Worm (Caenorhabditis elegans) whole organism, L4 larva: Measurements from ENCODE around the gene rpy-1.

Experiments
- F37D6.2 ChIP-seq: sonication (generic microtip); optimal IDR thresholded peaks from 2 replicates; lab custom pipeline; 2016; ENCODE audit warnings: mild to moderate bottlenecking, missing genetic modification characterization, missing compliant biosample characterization
- Y105C5A.15 ChIP-seq: fragments of 200-800 bp; sonication (Bioruptor generic); IDR thresholded peaks from 2 replicates; pipeline ENCODE4 v1.3.6; 2022; ENCODE audit warnings: missing genetic modification characterization, missing compliant biosample characterization
- Y5F2A.4 ChIP-seq: fragments of 200-800 bp; sonication (Bioruptor generic); optimal IDR thresholded peaks from 2 replicates; lab custom pipeline; 2018; ENCODE audit warnings: mild to moderate bottlenecking, missing genetic modification characterization, missing compliant biosample characterization
- Y75B8A.6 ChIP-seq: fragments of 200-800 bp; sonication (Bioruptor generic); IDR thresholded peaks from 2 replicates; pipeline ENCODE4 v1.3.6; 2022; ENCODE audit warnings: missing genetic modification reagents, missing genetic modification characterization, missing compliant biosample characterization
- ZK337.2 ChIP-seq: fragments of 200-800 bp; sonication (Bioruptor generic); IDR thresholded peaks from 2 replicates; pipeline ENCODE4 v1.3.6; 2022; ENCODE audit warnings: missing genetic modification reagents, missing genetic modification characterization, missing compliant biosample characterization
- aha-1 ChIP-seq: fragments of 150-350 bp; peaks from one replicate; lab custom pipeline; 2014; ENCODE audit warnings: missing biosample characterization, missing genetic modification characterization
- ceh-20 ChIP-seq: fragments of 200-800 bp; sonication (Bioruptor generic); IDR thresholded peaks from 2 replicates; pipeline ENCODE4 v1.3.6; 2022; ENCODE audit warnings: missing genetic modification reagents, missing genetic modification characterization, missing compliant biosample characterization
- ceh-62 ChIP-seq: sonication (generic microtip); optimal IDR thresholded peaks from 2 replicates; lab custom pipeline; 2017; ENCODE audit warnings: missing biosample characterization, missing genetic modification characterization
- ctbp-1 ChIP-seq: fragments of 200-800 bp; sonication (Bioruptor generic); IDR thresholded peaks from 2 replicates; pipeline ENCODE4 v1.3.6; 2022; ENCODE audit warnings: missing genetic modification reagents, missing genetic modification characterization, missing compliant biosample characterization
- daf-16 ChIP-seq, 3 experiments: sonication (generic microtip); optimal IDR thresholded peaks; 2 replicates each; lab custom pipeline; 2016 to 2017; ENCODE audit warnings: missing genetic modification characterization in 3 of 3, missing genetic modification reagents in 3 of 3, mild to moderate bottlenecking in 2 of 3, missing compliant biosample characterization in 2 of 3, missing biosample characterization in 1 of 3, moderate library complexity in 1 of 3
- daf-19 ChIP-seq: fragments of 200-800 bp; sonication (Bioruptor generic); conservative IDR thresholded peaks from 2 replicates; pipeline ENCODE4 v1.3.6; 2022; ENCODE audit warnings: missing genetic modification characterization, missing compliant biosample characterization
- dmd-8 ChIP-seq: fragments of 200-800 bp; sonication (Bioruptor generic); IDR thresholded peaks from 2 replicates; pipeline ENCODE4 v1.3.6; 2022; ENCODE audit warnings: missing genetic modification characterization, missing compliant biosample characterization
- dpl-1 ChIP-seq: fragments of 150-350 bp; optimal IDR thresholded peaks from 2 replicates; lab custom pipeline; 2014; ENCODE audit warnings: missing biosample characterization, missing genetic modification reagents, missing genetic modification characterization
- gei-8 ChIP-seq: fragments of 200-800 bp; sonication (Bioruptor generic); optimal IDR thresholded peaks from 2 replicates; lab custom pipeline; 2018; ENCODE audit warnings: mild to moderate bottlenecking, missing genetic modification characterization, missing compliant biosample characterization
- hif-1 ChIP-seq, 2 experiments: sonication (generic microtip); optimal IDR thresholded peaks; 2 replicates each; lab custom pipeline; 2016 to 2017; ENCODE audit warnings: missing compliant biosample characterization in 2 of 2, missing genetic modification characterization in 2 of 2, missing genetic modification reagents in 2 of 2, missing genotype in 2 of 2, mild to moderate bottlenecking in 1 of 2
- hlh-11 ChIP-seq: fragments of 200-800 bp; sonication (Bioruptor generic); optimal IDR thresholded peaks from 2 replicates; lab custom pipeline; 2018; ENCODE audit warnings: mild to moderate bottlenecking, missing genetic modification characterization, missing compliant biosample characterization
- hlh-30 ChIP-seq: sonication (generic microtip); optimal IDR thresholded peaks from 2 replicates; lab custom pipeline; 2017; ENCODE audit warnings: antibody characterized with exemption, mild to moderate bottlenecking, missing genetic modification characterization, missing compliant biosample characterization; ENCODE audit not compliant: insufficient read depth
- lim-7 ChIP-seq: fragments of 200-800 bp; sonication (Bioruptor generic); IDR thresholded peaks from 2 replicates; pipeline ENCODE4 v1.3.6; 2022; ENCODE audit warnings: missing genetic modification characterization, missing compliant biosample characterization
- lin-13 ChIP-seq: fragments of 150-350 bp; optimal IDR thresholded peaks from 2 replicates; lab custom pipeline; 2014; ENCODE audit warnings: missing biosample characterization, missing genetic modification reagents, missing genetic modification characterization
- lin-29 ChIP-seq: fragments of 200-800 bp; sonication (Bioruptor generic); IDR thresholded peaks from 2 replicates; pipeline ENCODE4 v1.3.6; 2022; ENCODE audit warnings: missing genetic modification reagents, missing genetic modification characterization, missing compliant biosample characterization
- lin-39 ChIP-seq: fragments of 150-350 bp; optimal IDR thresholded peaks from 2 replicates; lab custom pipeline; 2014; ENCODE audit warnings: missing biosample characterization, missing genetic modification reagents, missing genetic modification characterization
- lir-3 ChIP-seq: sonication (generic microtip); optimal IDR thresholded peaks from 2 replicates; lab custom pipeline; 2016; ENCODE audit warnings: mild to moderate bottlenecking, missing genetic modification characterization, missing compliant biosample characterization
- lsy-2 ChIP-seq, 2 experiments: fragments of 150-350 bp in 1 of 2; sonication (generic microtip) in 1 of 2; optimal IDR thresholded peaks; 2 replicates each; lab custom pipeline; 2014 to 2017; ENCODE audit warnings: missing biosample characterization in 2 of 2, missing genetic modification characterization in 2 of 2
- madf-5 ChIP-seq, 2 experiments: fragments of 200-800 bp; sonication (Bioruptor generic); IDR thresholded peaks; 2 replicates each; pipeline ENCODE4 v1.3.6; 2022; ENCODE audit warnings: missing compliant biosample characterization in 2 of 2, missing genetic modification characterization in 2 of 2
- madf-9 ChIP-seq: fragments of 200-800 bp; sonication (Bioruptor generic); conservative IDR thresholded peaks from 2 replicates; pipeline ENCODE4 v1.3.6; 2022; ENCODE audit warnings: missing genetic modification reagents, missing genetic modification characterization, missing compliant biosample characterization
- mep-1 ChIP-seq: fragments of 150-350 bp; sonication (generic microtip); optimal IDR thresholded peaks from 3 replicates; lab custom pipeline; 2014; ENCODE audit warnings: missing biosample characterization, missing genetic modification characterization
- mxl-3 ChIP-seq: fragments of 200-800 bp; sonication (Bioruptor generic); optimal IDR thresholded peaks from 2 replicates; lab custom pipeline; 2018; ENCODE audit warnings: mild to moderate bottlenecking, missing genetic modification characterization, missing compliant biosample characterization
- nhr-10 ChIP-seq: fragments of 150-350 bp; optimal IDR thresholded peaks from 2 replicates; lab custom pipeline; 2014; ENCODE audit warnings: missing biosample characterization, missing genetic modification characterization
- nhr-102 ChIP-seq: sonication (generic microtip); optimal IDR thresholded peaks from 2 replicates; lab custom pipeline; 2016; ENCODE audit warnings: mild to moderate bottlenecking, missing genetic modification characterization, moderate library complexity, missing compliant biosample characterization
- nhr-11 ChIP-seq: fragments of 150-350 bp; optimal IDR thresholded peaks from 2 replicates; lab custom pipeline; 2014; ENCODE audit warnings: missing biosample characterization, missing genetic modification characterization
- nhr-25 ChIP-seq: sonication (generic microtip); optimal IDR thresholded peaks from 2 replicates; lab custom pipeline; 2017; ENCODE audit warnings: missing genetic modification characterization, mild to moderate bottlenecking, missing compliant biosample characterization, antibody characterized with exemption, moderate library complexity, borderline replicate concordance; ENCODE audit not compliant: insufficient read depth
- nhr-6 ChIP-seq: fragments of 150-350 bp; optimal IDR thresholded peaks from 2 replicates; lab custom pipeline; 2014; ENCODE audit warnings: missing biosample characterization, missing genetic modification characterization
- nhr-76 ChIP-seq: fragments of 150-350 bp; optimal IDR thresholded peaks from 2 replicates; lab custom pipeline; 2014; ENCODE audit warnings: missing biosample characterization, missing genetic modification characterization
- php-3 ChIP-seq: fragments of 200-800 bp; sonication (Bioruptor generic); IDR thresholded peaks from 2 replicates; pipeline ENCODE4 v1.3.6; 2022; ENCODE audit warnings: missing genetic modification reagents, missing genetic modification characterization, missing compliant biosample characterization
- pqm-1 ChIP-seq: sonication (generic microtip); optimal IDR thresholded peaks from 2 replicates; lab custom pipeline; 2017; ENCODE audit warnings: missing biosample characterization, missing genetic modification characterization
- snpc-4 ChIP-seq: fragments of 150-350 bp; optimal IDR thresholded peaks from 2 replicates; lab custom pipeline; 2014; ENCODE audit warnings: missing biosample characterization, missing genetic modification characterization
- spr-1 ChIP-seq: sonication (generic microtip); optimal IDR thresholded peaks from 2 replicates; lab custom pipeline; 2016; ENCODE audit warnings: mild to moderate bottlenecking, missing genetic modification characterization, missing compliant biosample characterization
- tra-1 ChIP-seq: fragments of 200-800 bp; sonication (Bioruptor generic); IDR thresholded peaks from 2 replicates; pipeline ENCODE4 v1.3.6; 2022; ENCODE audit warnings: missing genetic modification reagents, missing genetic modification characterization, missing compliant biosample characterization
- unc-39 ChIP-seq: sonication (generic microtip); optimal IDR thresholded peaks from 2 replicates; lab custom pipeline; 2017; ENCODE audit warnings: missing biosample characterization, missing genetic modification characterization
- unc-62 ChIP-seq, 3 experiments: fragments of 150-350 bp in 1 of 3; sonication (generic microtip); optimal IDR thresholded peaks in 2 of 3; peaks in 1 of 3; 1 replicate in 1 of 3; 2 replicates in 2 of 3; lab custom pipeline; 2014 to 2017; ENCODE audit warnings: missing biosample characterization in 3 of 3, missing genetic modification characterization in 3 of 3, missing genetic modification reagents in 3 of 3, missing genotype in 1 of 3

The rpy-1 gene

ce11 chrII:6705593-6706228, at the start of gene rpy-1:
rpy-1 (minus strand) TSS chrII:6705643.
- TF ChIP-seq F37D6.2 (tag; lab: Kevin White, UChicago) (no peak), ceh-20 (GFP tag; lab: Robert Waterston, UW) (0 out of 2 replicates have a peak, but pooled peaks have one; percentile 28), unc-62 (GFP tag; optimal IDR thresholded peaks at IDR 0.05 in 1 of 2; lab: Kevin White, UChicago) (peak in 1 of 2 experiments; percentile 97), unc-62 (tag; optimal IDR thresholded peaks at IDR 0.05; lab: Kevin White, UChicago) (no peak), hlh-30 (tag; lab: Kevin White, UChicago) (peak; percentile 20), lsy-2 (tag; optimal IDR thresholded peaks at IDR 0.05; lab: Kevin White, UChicago) (peak in 1 of 2 experiments; percentile 29), spr-1 (tag; lab: Kevin White, UChicago) (no peak), daf-16 (GFP tag; optimal IDR thresholded peaks at IDR 0.05; lab: Kevin White, UChicago) (peak in 1 of 2 experiments; percentile 87), daf-16 (tag; optimal IDR thresholded peaks at IDR 0.05; lab: Kevin White, UChicago) (no peak), nhr-11 (tag; lab: Kevin White, UChicago) (peak; percentile 43), hlh-11 (peak; percentile 9)
- TF ChIP-seq, all 104 proteins: peak for 7

ce11 chrII:6754671-6755224, 49.3 kb upstream of the rpy-1 start, which contains the start of the genes srx-95 and fis-1:
srx-95 (minus strand) TSS chrII:6754771.
fis-1 (plus strand) TSS chrII:6755174.
- no peak for TF ChIP-seq tra-1 (GFP tag; lab: Robert Waterston, UW)
- no peak for TF ChIP-seq gei-8 (GFP tag; lab: Kevin White, UChicago)
- TF ChIP-seq lir-3 (tag; lab: Kevin White, UChicago) = no peak
- TF ChIP-seq ctbp-1 (GFP tag; lab: Robert Waterston, UW) = no peak
- TF ChIP-seq madf-5 (GFP tag; IDR thresholded peaks at IDR 0.05; lab: Robert Waterston, UW) = no peak
- TF ChIP-seq daf-19 (GFP tag; lab: Robert Waterston, UW) = no peak
- no peak for TF ChIP-seq lsy-2 (tag; optimal IDR thresholded peaks at IDR 0.05; lab: Kevin White, UChicago)
- no peak for TF ChIP-seq ceh-62 (tag; lab: Kevin White, UChicago)
- TF ChIP-seq nhr-6 (tag; lab: Kevin White, UChicago) = no peak
- no peak for TF ChIP-seq nhr-11 (tag; lab: Kevin White, UChicago)
- TF ChIP-seq nhr-102 (tag; lab: Kevin White, UChicago) = no peak
- TF ChIP-seq aha-1 (tag; lab: Kevin White, UChicago) = no peak
- no peak for TF ChIP-seq lim-7 (GFP tag; lab: Robert Waterston, UW)
- no peak for TF ChIP-seq nhr-10 (tag; lab: Kevin White, UChicago)
- no peak for TF ChIP-seq php-3 (GFP tag; lab: Robert Waterston, UW)
- no peak for TF ChIP-seq mep-1 (tag; lab: Kevin White, UChicago)
- TF ChIP-seq pqm-1 (tag; lab: Kevin White, UChicago) = no peak
- no peak for TF ChIP-seq ZK337.2 (GFP tag; lab: Robert Waterston, UW)
- TF ChIP-seq lin-39 (tag; lab: Kevin White, UChicago) = no peak
- TF ChIP-seq, all 104 proteins: peak for 0

ce11 chrII:6752850-6753249, 47.4 kb upstream of the rpy-1 start, which contains the start of gene F41G3.21:
F41G3.21 (minus strand) TSS chrII:6752950.
- TF ChIP-seq nhr-10 (tag; lab: Kevin White, UChicago) (no peak), Y75B8A.6 (GFP tag; lab: Robert Waterston, UW) (no peak), dmd-8 (GFP tag; lab: Robert Waterston, UW) (no peak), madf-9 (GFP tag; lab: Robert Waterston, UW) (no peak), dpl-1 (GFP tag; lab: Kevin White, UChicago) (no peak)
- TF ChIP-seq, all 104 proteins: peak for 0

ce11 chrII:6752027-6752426, 46.6 kb upstream of the rpy-1 start, which contains the start of gene F41G3.19:
F41G3.19 (minus strand) TSS chrII:6752127.
- TF ChIP-seq Y105C5A.15 (GFP tag; lab: Robert Waterston, UW) (no peak), hlh-11 (no peak), hif-1 (tag; optimal IDR thresholded peaks at IDR 0.05; lab: Kevin White, UChicago) (no peak), lin-29 (GFP tag; lab: Robert Waterston, UW) (no peak), nhr-11 (tag; lab: Kevin White, UChicago) (no peak), Y5F2A.4 (GFP tag; lab: Kevin White, UChicago) (no peak), unc-39 (tag; lab: Kevin White, UChicago) (no peak), php-3 (GFP tag; lab: Robert Waterston, UW) (no peak), unc-62 (GFP tag; optimal IDR thresholded peaks at IDR 0.05 in 1 of 2; lab: Kevin White, UChicago) (no peak), unc-62 (tag; optimal IDR thresholded peaks at IDR 0.05; lab: Kevin White, UChicago) (no peak), mxl-3 (GFP tag; lab: Kevin White, UChicago) (no peak), daf-16 (GFP tag; optimal IDR thresholded peaks at IDR 0.05; lab: Kevin White, UChicago) (no peak), daf-16 (tag; optimal IDR thresholded peaks at IDR 0.05; lab: Kevin White, UChicago) (no peak), snpc-4 (tag; lab: Kevin White, UChicago) (no peak), spr-1 (tag; lab: Kevin White, UChicago) (no peak), dpl-1 (GFP tag; lab: Kevin White, UChicago) (no peak), nhr-76 (no peak), nhr-25 (tag; lab: Kevin White, UChicago) (no peak), lin-13 (GFP tag; lab: Kevin White, UChicago) (no peak)
